Fruit fly (Drosophila melanogaster) whole organism, embryonic: Measurements from ENCODE around the gene mTerf3.

Experiments
- Adf1 ChIP-seq: fragments of 200-800 bp; sonication (Bioruptor generic); IDR thresholded peaks from 2 replicates; pipeline ENCODE4 v1.3.6; 2022; ENCODE audit warnings: missing biosample characterization, missing genetic modification characterization
- B-H2 ChIP-seq: fragments of 200-800 bp; sonication (Bioruptor generic); optimal IDR thresholded peaks from 2 replicates; lab custom pipeline; 2018; ENCODE audit warnings: missing biosample characterization, mild to moderate bottlenecking, missing genetic modification characterization
- CG10565 ChIP-seq: fragments of 200-800 bp; sonication (Bioruptor generic); optimal IDR thresholded peaks from 3 replicates; lab custom pipeline; 2016; ENCODE audit warnings: missing biosample characterization, mild to moderate bottlenecking, missing genetic modification characterization
- CG12236 ChIP-seq: fragments of 200-800 bp; sonication (Bioruptor generic); optimal IDR thresholded peaks from 2 replicates; lab custom pipeline; 2016; ENCODE audit warnings: missing biosample characterization, missing genetic modification characterization
- CG12942 ChIP-seq: fragments of 200-800 bp; sonication (Bioruptor generic); optimal IDR thresholded peaks from 3 replicates; lab custom pipeline; 2016; ENCODE audit warnings: missing biosample characterization, missing genetic modification characterization
- CG14050 ChIP-seq: fragments of 200-800 bp; sonication (Bioruptor generic); IDR thresholded peaks from 3 replicates; pipeline ENCODE4 v1.3.6; 2022; ENCODE audit warnings: missing biosample characterization, missing genetic modification characterization
- CG14710 ChIP-seq: fragments of 200-800 bp; sonication (Bioruptor generic); optimal IDR thresholded peaks from 3 replicates; lab custom pipeline; 2019; ENCODE audit warnings: missing biosample characterization, mild to moderate bottlenecking, missing genetic modification characterization, moderate library complexity
- CG17359 ChIP-seq: fragments of 200-800 bp; sonication (Bioruptor generic); optimal IDR thresholded peaks from 3 replicates; lab custom pipeline; 2018; ENCODE audit warnings: missing biosample characterization, mild to moderate bottlenecking, missing genetic modification characterization, moderate library complexity
- CG2129 ChIP-seq: fragments of 200-800 bp; sonication (Bioruptor generic); IDR thresholded peaks from 2 replicates; pipeline ENCODE4 v1.3.6; 2022; ENCODE audit warnings: missing biosample characterization, missing genetic modification characterization; ENCODE audit not compliant: partially characterized antibody
- CG31388 ChIP-seq: fragments of 200-800 bp; sonication (Bioruptor generic); optimal IDR thresholded peaks from 2 replicates; lab custom pipeline; 2016; ENCODE audit warnings: missing biosample characterization, missing genetic modification characterization
- CG33557 ChIP-seq: fragments of 200-800 bp; sonication (Bioruptor generic); optimal IDR thresholded peaks from 2 replicates; lab custom pipeline; 2019; ENCODE audit warnings: missing biosample characterization, mild to moderate bottlenecking, missing genetic modification characterization, moderate library complexity
- CG3995 ChIP-seq: fragments of 200-800 bp; sonication (Bioruptor generic); optimal IDR thresholded peaks from 3 replicates; lab custom pipeline; 2016; ENCODE audit warnings: missing biosample characterization, missing genetic modification characterization
- CG5953 ChIP-seq: fragments of 200-800 bp; sonication (Bioruptor generic); IDR thresholded peaks from 2 replicates; pipeline ENCODE4 v1.3.6; 2022; ENCODE audit warnings: missing biosample characterization, missing genetic modification characterization
- CG6654 ChIP-seq: fragments of 200-800 bp; sonication (Bioruptor generic); optimal IDR thresholded peaks from 2 replicates; lab custom pipeline; 2017; ENCODE audit warnings: missing biosample characterization, mild to moderate bottlenecking, missing genetic modification characterization
- CTCF ChIP-seq: fragments of 200-800 bp; sonication (Bioruptor generic); optimal IDR thresholded peaks from 2 replicates; lab custom pipeline; 2017; ENCODE audit warnings: missing biosample characterization, mild to moderate bottlenecking, missing genetic modification characterization, moderate library complexity
- D ChIP-seq, 2 experiments: fragments of 200-800 bp in 1 of 2; fragments of >200 bp in 1 of 2; sonication (Bioruptor generic) in 1 of 2; optimal IDR thresholded peaks; 2 replicates in 1 of 2; 3 replicates in 1 of 2; lab custom pipeline; 2017; ENCODE audit warnings: mild to moderate bottlenecking in 1 of 2, missing biosample characterization in 1 of 2, missing genetic modification characterization in 1 of 2, missing genetic modification reagents in 1 of 2
- D19A ChIP-seq: fragments of 200-800 bp; optimal IDR thresholded peaks from 3 replicates; lab custom pipeline; 2019; ENCODE audit warnings: missing biosample characterization, mild to moderate bottlenecking, missing genetic modification characterization, moderate library complexity
- Dip2 ChIP-seq: fragments of 200-800 bp; sonication (Bioruptor generic); IDR thresholded peaks from 2 replicates; pipeline ENCODE4 v1.3.6; 2022; ENCODE audit warnings: missing biosample characterization, missing genetic modification characterization
- Fer3 ChIP-seq: fragments of 200-800 bp; sonication (Bioruptor generic); optimal IDR thresholded peaks from 2 replicates; lab custom pipeline; 2018; ENCODE audit warnings: missing biosample characterization, mild to moderate bottlenecking, missing genetic modification characterization, moderate library complexity
- HLH3B ChIP-seq: fragments of 200-800 bp; sonication (Bioruptor generic); IDR thresholded peaks from 2 replicates; pipeline ENCODE4 v1.3.6; 2022; ENCODE audit warnings: missing biosample characterization, missing genetic modification characterization
- MTF-1 ChIP-seq: fragments of 200-800 bp; sonication (Bioruptor generic); optimal IDR thresholded peaks from 2 replicates; lab custom pipeline; 2018; ENCODE audit warnings: missing biosample characterization, mild to moderate bottlenecking, missing genetic modification characterization, borderline replicate concordance
- Med ChIP-seq: fragments of 200-800 bp; sonication (Bioruptor generic); peaks from one replicate; lab custom pipeline; 2016; ENCODE audit warnings: missing biosample characterization, missing genetic modification characterization, mild to moderate bottlenecking, inconsistent platforms, moderate library complexity
- Myb ChIP-seq: fragments of 200-800 bp; sonication (Bioruptor generic); optimal IDR thresholded peaks from 2 replicates; lab custom pipeline; 2016; ENCODE audit warnings: missing biosample characterization, missing genetic modification characterization
- NC2β ChIP-seq: fragments of 200-800 bp; sonication (Bioruptor generic); optimal IDR thresholded peaks from 2 replicates; lab custom pipeline; 2016; ENCODE audit warnings: missing biosample characterization, missing genetic modification characterization
- Opbp ChIP-seq: fragments of 200-800 bp; sonication (Bioruptor generic); IDR thresholded peaks from 3 replicates; pipeline ENCODE4 v1.3.6; 2022; ENCODE audit warnings: missing biosample characterization, missing genetic modification characterization; ENCODE audit not compliant: partially characterized antibody
- Rx ChIP-seq: fragments of 200-800 bp; sonication (Bioruptor generic); IDR thresholded peaks from 2 replicates; pipeline ENCODE4 v1.3.6; 2022; ENCODE audit warnings: missing biosample characterization, missing genetic modification characterization
- Spps ChIP-seq: fragments of 200-800 bp; sonication (Bioruptor generic); optimal IDR thresholded peaks from 2 replicates; lab custom pipeline; 2018; ENCODE audit warnings: missing biosample characterization, mild to moderate bottlenecking, missing genetic modification characterization
- Ssrp ChIP-seq: fragments of 200-800 bp; sonication (Bioruptor generic); optimal IDR thresholded peaks from 2 replicates; lab custom pipeline; 2018; ENCODE audit warnings: missing biosample characterization, mild to moderate bottlenecking, missing genetic modification characterization, moderate library complexity
- Xbp1 ChIP-seq: fragments of 200-800 bp; sonication (Bioruptor generic); optimal IDR thresholded peaks from 3 replicates; lab custom pipeline; 2016; ENCODE audit warnings: missing biosample characterization, mild to moderate bottlenecking, missing genetic modification characterization
- ara ChIP-seq: fragments of 200-800 bp; sonication (Bioruptor generic); IDR thresholded peaks from 2 replicates; pipeline ENCODE4 v1.3.6; 2022; ENCODE audit warnings: missing biosample characterization, missing genetic modification characterization
- br ChIP-seq: fragments of >200 bp; optimal IDR thresholded peaks from 2 replicates; lab custom pipeline; 2017
- chif ChIP-seq, 2 experiments: fragments of 200-800 bp; sonication (Bioruptor generic); optimal IDR thresholded peaks; 3 replicates each; lab custom pipeline; 2016; ENCODE audit warnings: missing biosample characterization in 2 of 2, missing genetic modification characterization in 2 of 2
- ci ChIP-seq: fragments of 200-800 bp; sonication (Bioruptor generic); IDR thresholded peaks from 3 replicates; pipeline ENCODE4 v1.3.6; 2022; ENCODE audit warnings: missing biosample characterization, missing genetic modification characterization
- crol ChIP-seq: fragments of 200-800 bp; sonication (Bioruptor generic); IDR thresholded peaks from 2 replicates; pipeline ENCODE4 v1.3.6; 2022; ENCODE audit warnings: missing biosample characterization, missing genetic modification characterization
- dpn ChIP-seq, 2 experiments: fragments of 200-800 bp; sonication (Bioruptor generic); optimal IDR thresholded peaks; 3 replicates each; lab custom pipeline; 2016; ENCODE audit warnings: missing biosample characterization in 2 of 2, missing genetic modification characterization in 2 of 2
- ems ChIP-seq: fragments of 200-800 bp; sonication (Bioruptor generic); optimal IDR thresholded peaks from 3 replicates; lab custom pipeline; 2016; ENCODE audit warnings: missing biosample characterization, missing genetic modification characterization
- knrl ChIP-seq: fragments of 200-800 bp; sonication (Bioruptor generic); IDR thresholded peaks from 3 replicates; pipeline ENCODE4 v1.3.6; 2022; ENCODE audit warnings: missing biosample characterization, missing genetic modification characterization; ENCODE audit not compliant: partially characterized antibody
- lbe ChIP-seq: fragments of 200-800 bp; sonication (Bioruptor generic); optimal IDR thresholded peaks from 2 replicates; lab custom pipeline; 2016; ENCODE audit warnings: missing biosample characterization, mild to moderate bottlenecking, missing genetic modification characterization
- lmd ChIP-seq: fragments of 200-800 bp; sonication (Bioruptor generic); IDR thresholded peaks from 2 replicates; pipeline ENCODE4 v1.3.6; 2022; ENCODE audit warnings: missing biosample characterization, missing genetic modification characterization
- maf-S ChIP-seq: fragments of 200-800 bp; sonication (Bioruptor generic); optimal IDR thresholded peaks from 2 replicates; lab custom pipeline; 2016; ENCODE audit warnings: missing biosample characterization, missing genetic modification characterization
- nmo ChIP-seq: fragments of 200-800 bp; sonication (Bioruptor generic); optimal IDR thresholded peaks from 2 replicates; lab custom pipeline; 2018; ENCODE audit warnings: missing biosample characterization, mild to moderate bottlenecking, missing genetic modification characterization, moderate library complexity
- oc ChIP-seq: fragments of 200-800 bp; sonication (Bioruptor generic); optimal IDR thresholded peaks from 2 replicates; lab custom pipeline; 2018; ENCODE audit warnings: missing biosample characterization, mild to moderate bottlenecking, missing genetic modification characterization, moderate library complexity
- pb ChIP-seq: fragments of 200-800 bp; sonication (Bioruptor generic); optimal IDR thresholded peaks from 3 replicates; lab custom pipeline; 2016; ENCODE audit warnings: missing biosample characterization, missing genetic modification characterization
- pros ChIP-seq: fragments of 200-800 bp; sonication (Bioruptor generic); optimal IDR thresholded peaks from 3 replicates; lab custom pipeline; 2019; ENCODE audit warnings: missing biosample characterization, mild to moderate bottlenecking, missing genetic modification characterization, moderate library complexity
- run ChIP-seq: fragments of 200-800 bp; sonication (Bioruptor generic); optimal IDR thresholded peaks from 3 replicates; lab custom pipeline; 2018; ENCODE audit warnings: missing biosample characterization, mild to moderate bottlenecking, missing genetic modification characterization
- sens ChIP-seq: fragments of 200-800 bp; sonication (Bioruptor generic); peaks from one replicate; lab custom pipeline; 2016; ENCODE audit warnings: missing biosample characterization, missing genetic modification characterization
- sens-2 ChIP-seq: fragments of 200-800 bp; sonication (Bioruptor generic); IDR thresholded peaks from 2 replicates; pipeline ENCODE4 v1.3.6; 2022; ENCODE audit warnings: missing biosample characterization, missing genetic modification characterization
- slbo ChIP-seq: fragments of 200-800 bp; sonication (Bioruptor generic); IDR thresholded peaks from 2 replicates; pipeline ENCODE4 v1.3.6; 2022; ENCODE audit warnings: missing biosample characterization, missing genetic modification characterization
- zen2 ChIP-seq: fragments of 200-800 bp; sonication (Bioruptor generic); IDR thresholded peaks from 3 replicates; pipeline ENCODE4 v1.3.6; 2022; ENCODE audit warnings: missing biosample characterization, missing genetic modification characterization; ENCODE audit not compliant: partially characterized antibody

The mTerf3 gene

DNA sequence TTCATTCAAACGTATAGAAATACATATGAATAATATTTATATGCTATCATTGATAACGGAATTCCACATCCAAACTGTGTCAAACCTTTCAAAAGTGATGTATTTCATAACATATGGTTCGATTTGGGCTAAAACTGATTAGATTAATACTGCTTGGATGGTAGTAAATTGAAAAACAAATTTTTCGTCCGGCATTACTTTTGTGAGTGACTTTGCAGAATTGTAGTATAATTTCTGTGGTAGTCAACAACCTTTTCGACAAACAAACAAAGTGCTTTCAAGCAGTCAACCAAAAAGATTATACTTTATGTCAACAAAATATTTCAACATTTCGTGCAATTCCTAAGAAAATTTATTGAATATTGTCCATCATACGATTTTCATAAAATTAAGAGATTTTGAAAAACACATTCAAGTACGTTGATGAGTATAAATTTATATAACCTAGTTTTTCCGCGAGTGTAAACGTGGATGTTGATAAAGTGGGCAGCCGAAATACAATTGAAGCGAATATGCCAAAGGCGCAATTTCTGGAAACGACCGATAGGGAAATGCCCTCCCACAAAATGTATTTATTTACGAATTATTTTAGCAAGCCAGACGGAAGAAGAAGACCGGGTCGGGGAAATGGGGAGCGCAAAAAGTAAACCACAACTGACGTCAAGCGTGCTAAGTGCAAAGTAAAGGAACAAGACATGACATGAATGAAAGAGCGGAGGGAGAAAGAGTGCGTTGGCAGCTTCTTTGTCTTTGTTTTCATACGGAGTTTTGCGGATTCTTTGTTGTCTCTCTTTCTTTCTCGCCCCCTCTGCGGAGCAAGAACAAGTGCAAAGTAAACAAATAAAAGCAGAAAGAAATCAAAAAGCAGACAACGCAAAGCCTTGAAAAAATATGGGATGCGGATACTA lies 2.4 kb downstream of the mTerf3 start (continued):
- TF ChIP-seq D (optimal IDR thresholded peaks at IDR 0.05; lab: Kevin White, UChicago) (no peak), D (GFP tag; optimal IDR thresholded peaks at IDR 0.05; lab: Kevin White, UChicago) (no peak), zen2 (no peak), D19A (tag; lab: Kevin White, UChicago) (peak; percentile 9), CG14050 (GFP tag; lab: Robert Waterston, UW) (no peak; the same call in 2 of the 3 replicates), Med (GFP tag; lab: Kevin White, UChicago) (peak; percentile 84), chif (GFP tag; optimal IDR thresholded peaks at IDR 0.05; lab: Kevin White, UChicago) (peak in 1 of 2 experiments; percentile 7), CG2129 (no peak), CG10565 (no peak), pb (GFP tag; lab: Kevin White, UChicago) (no peak), CG17359 (tag; lab: Kevin White, UChicago) (no peak), ara (0 out of 2 replicates have a peak, but pooled peaks have one; percentile 22), CG3995 (no peak), ems (no peak), MTF-1 (no peak), Rx (GFP tag; lab: Robert Waterston, UW) (no peak; the same call in 1 of the 2 replicates), NC2β (GFP tag; lab: Kevin White, UChicago) (no peak), Opbp (GFP tag; lab: Robert Waterston, UW) (no peak), Spps (tag; lab: Kevin White, UChicago) (no peak), CG14710 (no peak), knrl (GFP tag; lab: Robert Waterston, UW) (no peak), CG6654 (GFP tag; lab: Kevin White, UChicago) (no peak), pros (GFP tag; lab: Kevin White, UChicago) (no peak), CG5953 (no peak), br (lab: Kevin White, UChicago) (no peak), dpn (GFP tag; optimal IDR thresholded peaks at IDR 0.05; lab: Kevin White, UChicago) (peak in 1 of 2 experiments; percentile 5), slbo (GFP tag; lab: Robert Waterston, UW) (peak; percentile 52; the same call in 1 of the 2 replicates), run (no peak), CG31388 (GFP tag; lab: Kevin White, UChicago) (no peak), Xbp1 (GFP tag; lab: Kevin White, UChicago) (peak; percentile 25), Adf1 (GFP tag; lab: Robert Waterston, UW) (no peak), crol (GFP tag; lab: Robert Waterston, UW) (peak; percentile 56; the same call in 1 of the 2 replicates), oc (tag; lab: Kevin White, UChicago) (no peak), CG33557 (no peak), lmd (GFP tag; lab: Robert Waterston, UW) (peak; percentile 11; the same call in 1 of the 2 replicates), CG12942 (GFP tag; lab: Kevin White, UChicago) (no peak), lbe (GFP tag; lab: Kevin White, UChicago) (peak; percentile 11), Ssrp (no peak), Dip2 (GFP tag; lab: Robert Waterston, UW) (no peak), sens (GFP tag; lab: Kevin White, UChicago) (peak; percentile 45), B-H2 (GFP tag; lab: Kevin White, UChicago) (no peak), CG12236 (GFP tag; lab: Kevin White, UChicago) (no peak), ci (GFP tag; lab: Robert Waterston, UW) (no peak), nmo (GFP tag; lab: Kevin White, UChicago) (no peak), sens-2 (GFP tag; lab: Robert Waterston, UW) (no peak), maf-S (GFP tag; lab: Kevin White, UChicago) (no peak), Myb (GFP tag; lab: Kevin White, UChicago) (no peak), HLH3B (GFP tag; lab: Robert Waterston, UW) (no peak), Fer3 (peak; percentile 34), CTCF (GFP tag; lab: Kevin White, UChicago) (no peak)
